Worm (Caenorhabditis elegans) whole organism, L1 larva: ENCODE data around the gene K08B12.1.

Source experiments
- C16A3.4 ChIP-seq: fragments of 150-350 bp; optimal IDR thresholded peaks from 2 replicates; lab custom pipeline; 2014; ENCODE audit warnings: missing biosample characterization, missing genetic modification characterization
- Y116A8C.19 ChIP-seq: sonication (generic microtip); optimal IDR thresholded peaks from 2 replicates; lab custom pipeline; 2016; ENCODE audit warnings: missing compliant biosample characterization, missing genetic modification characterization, borderline replicate concordance
- aha-1 ChIP-seq: fragments of 150-350 bp; optimal IDR thresholded peaks from 2 replicates; lab custom pipeline; 2014; ENCODE audit warnings: missing biosample characterization, missing genetic modification characterization
- aly-2 ChIP-seq: fragments of 150-350 bp; optimal IDR thresholded peaks from 2 replicates; lab custom pipeline; 2014; ENCODE audit warnings: missing biosample characterization, missing genetic modification characterization
- ama-1 ChIP-seq: fragments of 150-350 bp; optimal IDR thresholded peaks from 2 replicates; lab custom pipeline; 2014
- ceh-63 ChIP-seq: fragments of 200-800 bp; sonication (Bioruptor generic); optimal IDR thresholded peaks from 2 replicates; lab custom pipeline; 2018; ENCODE audit warnings: mild to moderate bottlenecking, missing genetic modification characterization, missing compliant biosample characterization
- ceh-8 ChIP-seq: fragments of 200-800 bp; sonication (Bioruptor generic); optimal IDR thresholded peaks from 2 replicates; lab custom pipeline; 2018; ENCODE audit warnings: mild to moderate bottlenecking, missing genetic modification characterization, moderate library complexity, missing compliant biosample characterization
- ceh-82 ChIP-seq, 3 experiments: fragments of 150-350 bp in 1 of 3; sonication (generic microtip) in 2 of 3; optimal IDR thresholded peaks; 2 replicates each; lab custom pipeline; 2014 to 2017; ENCODE audit warnings: missing biosample characterization in 3 of 3, missing genetic modification characterization in 3 of 3
- ceh-90 ChIP-seq: sonication (generic microtip); optimal IDR thresholded peaks from 2 replicates; lab custom pipeline; 2016; ENCODE audit warnings: missing genetic modification characterization, missing compliant biosample characterization
- dpl-1 ChIP-seq, 3 experiments: fragments of 150-350 bp in 2 of 3; sonication (generic microtip) in 1 of 3; optimal IDR thresholded peaks; 2 replicates each; lab custom pipeline; 2014 to 2017; ENCODE audit warnings: missing biosample characterization in 3 of 3, missing genetic modification characterization in 3 of 3, missing genetic modification reagents in 3 of 3
- dsc-1 ChIP-seq: sonication (generic microtip); optimal IDR thresholded peaks from 2 replicates; lab custom pipeline; 2016; ENCODE audit warnings: mild to moderate bottlenecking, missing genetic modification characterization, missing compliant biosample characterization
- efl-1 ChIP-seq, 4 experiments: fragments of 150-350 bp; optimal IDR thresholded peaks in 3 of 4; peaks in 1 of 4; 1 replicate in 1 of 4; 2 replicates in 3 of 4; lab custom pipeline; 2014; ENCODE audit warnings: missing biosample characterization in 2 of 4, missing genetic modification characterization in 2 of 4, missing genetic modification reagents in 2 of 4
- egl-13 ChIP-seq: sonication (generic microtip); optimal IDR thresholded peaks from 2 replicates; lab custom pipeline; 2016; ENCODE audit warnings: missing genotype, missing genetic modification reagents, missing genetic modification characterization, missing compliant biosample characterization
- egl-27 ChIP-seq, 2 experiments: fragments of 150-350 bp in 1 of 2; sonication (generic microtip); optimal IDR thresholded peaks; 3 replicates each; lab custom pipeline; 2017 to 2018; ENCODE audit warnings: missing biosample characterization in 2 of 2, missing genetic modification characterization in 2 of 2, missing genetic modification reagents in 2 of 2
- elt-2 ChIP-seq: sonication (generic microtip); optimal IDR thresholded peaks from 2 replicates; lab custom pipeline; 2016; ENCODE audit warnings: missing genetic modification characterization, mild to moderate bottlenecking, inconsistent platforms, missing compliant biosample characterization, missing genetic modification reagents
- ets-5 ChIP-seq: fragments of 200-800 bp; sonication (Bioruptor generic); IDR thresholded peaks from 2 replicates; pipeline ENCODE4 v1.3.6; 2022; ENCODE audit warnings: missing genetic modification characterization, missing compliant biosample characterization
- fkh-10 ChIP-seq: sonication (generic microtip); optimal IDR thresholded peaks from 2 replicates; lab custom pipeline; 2017; ENCODE audit warnings: missing biosample characterization, missing genetic modification reagents, missing genetic modification characterization
- fkh-8 ChIP-seq: sonication (generic microtip); optimal IDR thresholded peaks from 2 replicates; lab custom pipeline; 2016; ENCODE audit warnings: mild to moderate bottlenecking, missing genetic modification characterization, missing compliant biosample characterization
- hlh-4 ChIP-seq: sonication (generic microtip); optimal IDR thresholded peaks from 2 replicates; lab custom pipeline; 2016; ENCODE audit warnings: mild to moderate bottlenecking, missing genetic modification characterization, missing compliant biosample characterization
- irx-1 ChIP-seq: sonication (generic microtip); optimal IDR thresholded peaks from 2 replicates; lab custom pipeline; 2016; ENCODE audit warnings: missing genetic modification characterization, missing compliant biosample characterization
- isw-1 ChIP-seq: fragments of 200-800 bp; sonication (Bioruptor generic); IDR thresholded peaks from 2 replicates; pipeline ENCODE4 v1.3.6; 2022; ENCODE audit warnings: missing genetic modification characterization, missing compliant biosample characterization
- lin-13 ChIP-seq: fragments of 150-350 bp; optimal IDR thresholded peaks from 2 replicates; lab custom pipeline; 2014; ENCODE audit warnings: missing biosample characterization, missing genetic modification reagents, missing genetic modification characterization
- lin-15B ChIP-seq: fragments of 150-350 bp; sonication (generic microtip); optimal IDR thresholded peaks from 3 replicates; lab custom pipeline; 2014; ENCODE audit warnings: missing biosample characterization, missing genetic modification characterization
- lin-39 ChIP-seq: fragments of 150-350 bp; optimal IDR thresholded peaks from 2 replicates; lab custom pipeline; 2014; ENCODE audit warnings: missing biosample characterization, missing genetic modification reagents, missing genetic modification characterization
- lir-3 ChIP-seq: sonication (generic microtip); optimal IDR thresholded peaks from 2 replicates; lab custom pipeline; 2016; ENCODE audit warnings: mild to moderate bottlenecking, missing genetic modification characterization, moderate library complexity, missing compliant biosample characterization; ENCODE audit not compliant: poor library complexity
- lsy-2 ChIP-seq, 2 experiments: fragments of 150-350 bp; optimal IDR thresholded peaks; 2 replicates each; lab custom pipeline; 2014; ENCODE audit warnings: missing biosample characterization in 2 of 2, missing genetic modification characterization in 2 of 2
- mab-9 ChIP-seq: fragments of 200-800 bp; sonication (Bioruptor generic); IDR thresholded peaks from 2 replicates; pipeline ENCODE4 v1.3.6; 2022; ENCODE audit warnings: missing genetic modification reagents, missing genetic modification characterization, missing compliant biosample characterization
- mdl-1 ChIP-seq, 2 experiments: fragments of 150-350 bp; optimal IDR thresholded peaks; 2 replicates each; lab custom pipeline; 2014 to 2017; ENCODE audit warnings: missing biosample characterization in 2 of 2, missing genetic modification characterization in 2 of 2, inconsistent platforms in 1 of 2
- mef-2 ChIP-seq: fragments of 150-350 bp; optimal IDR thresholded peaks from 2 replicates; lab custom pipeline; 2014; ENCODE audit warnings: missing biosample characterization, missing genetic modification characterization
- mep-1 ChIP-seq: fragments of 150-350 bp; optimal IDR thresholded peaks from 2 replicates; lab custom pipeline; 2014; ENCODE audit warnings: missing biosample characterization, missing genetic modification characterization
- nhr-71 ChIP-seq: sonication (generic microtip); optimal IDR thresholded peaks from 2 replicates; lab custom pipeline; 2016; ENCODE audit warnings: mild to moderate bottlenecking, missing genetic modification characterization, moderate library complexity, missing compliant biosample characterization
- nhr-84 ChIP-seq: sonication (generic microtip); optimal IDR thresholded peaks from 2 replicates; lab custom pipeline; 2017; ENCODE audit warnings: missing biosample characterization, missing genetic modification characterization
- nhr-85 ChIP-seq: sonication (generic microtip); peaks from one replicate; lab custom pipeline; 2016; ENCODE audit warnings: missing genetic modification characterization, inconsistent platforms, missing compliant biosample characterization
- nhr-90 ChIP-seq: sonication (generic microtip); optimal IDR thresholded peaks from 2 replicates; lab custom pipeline; 2016; ENCODE audit warnings: mild to moderate bottlenecking, missing genetic modification characterization, missing compliant biosample characterization; ENCODE audit not compliant: poor library complexity
- pax-3 ChIP-seq: fragments of 200-800 bp; sonication (Bioruptor generic); optimal IDR thresholded peaks from 2 replicates; lab custom pipeline; 2018; ENCODE audit warnings: mild to moderate bottlenecking, missing genetic modification characterization, moderate library complexity, missing compliant biosample characterization
- pqm-1 ChIP-seq: sonication (generic microtip); optimal IDR thresholded peaks from 3 replicates; lab custom pipeline; 2017; ENCODE audit warnings: missing biosample characterization, missing genetic modification characterization
- rnt-1 ChIP-seq: sonication (generic microtip); optimal IDR thresholded peaks from 2 replicates; lab custom pipeline; 2016; ENCODE audit warnings: mild to moderate bottlenecking, missing genetic modification characterization, moderate library complexity, missing compliant biosample characterization
- skn-1 ChIP-seq: fragments of 150-350 bp; optimal IDR thresholded peaks from 2 replicates; lab custom pipeline; 2014; ENCODE audit warnings: missing biosample characterization, missing genetic modification characterization
- snpc-4 ChIP-seq: fragments of 150-350 bp; optimal IDR thresholded peaks from 2 replicates; lab custom pipeline; 2014; ENCODE audit warnings: missing biosample characterization, missing genetic modification characterization
- sptf-1 ChIP-seq: fragments of 150-350 bp; optimal IDR thresholded peaks from 2 replicates; lab custom pipeline; 2014; ENCODE audit warnings: missing biosample characterization, missing genetic modification characterization
- tbx-2 ChIP-seq: sonication (generic microtip); optimal IDR thresholded peaks from 2 replicates; lab custom pipeline; 2016; ENCODE audit warnings: missing genetic modification characterization, missing compliant biosample characterization
- unc-86 ChIP-seq: sonication (generic microtip); optimal IDR thresholded peaks from 2 replicates; lab custom pipeline; 2016; ENCODE audit warnings: missing genetic modification characterization, missing compliant biosample characterization
- unc-98 ChIP-seq: fragments of 200-800 bp; sonication (Bioruptor generic); IDR thresholded peaks from 2 replicates; pipeline ENCODE4 v1.3.6; 2022; ENCODE audit warnings: missing genetic modification characterization, missing compliant biosample characterization
- vab-15 ChIP-seq: sonication (generic microtip); optimal IDR thresholded peaks from 2 replicates; lab custom pipeline; 2017; ENCODE audit warnings: missing genotype, mild to moderate bottlenecking, missing genetic modification characterization, missing compliant biosample characterization
- xbp-1 ChIP-seq: sonication (generic microtip); optimal IDR thresholded peaks from 2 replicates; lab custom pipeline; 2016; ENCODE audit warnings: missing genetic modification characterization, missing compliant biosample characterization
- zag-1 ChIP-seq: fragments of 150-350 bp; optimal IDR thresholded peaks from 2 replicates; lab custom pipeline; 2014; ENCODE audit warnings: missing biosample characterization, missing genetic modification characterization
- zip-4 ChIP-seq: fragments of 200-800 bp; sonication (Bioruptor generic); optimal IDR thresholded peaks from 2 replicates; lab custom pipeline; 2018; ENCODE audit warnings: mild to moderate bottlenecking, missing genetic modification characterization, moderate library complexity, missing compliant biosample characterization

Gene K08B12.1

DNA sequence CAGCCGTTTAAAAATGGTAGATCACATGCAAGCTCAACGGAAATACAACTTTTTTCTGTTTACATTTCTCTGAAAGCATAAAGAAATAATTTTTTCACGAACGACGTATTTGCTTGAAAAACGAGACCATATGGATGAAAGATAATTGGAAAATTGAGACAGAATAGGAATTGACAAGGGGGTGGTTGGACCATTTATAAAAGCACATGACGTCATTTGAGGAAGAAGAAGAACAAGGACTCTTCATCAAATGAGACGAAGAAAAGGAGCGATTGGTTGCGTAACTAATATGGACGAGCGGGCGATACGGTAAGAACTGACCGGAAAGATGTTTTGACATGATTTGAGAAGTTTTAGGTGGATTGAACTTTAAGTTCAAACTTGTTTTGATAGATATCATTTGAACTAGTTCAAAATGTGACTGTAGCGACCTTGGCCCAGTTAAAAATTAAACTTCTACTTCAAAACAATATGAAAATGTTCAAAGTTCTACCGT, 30.7 kb upstream of the K08B12.1 start (continued):
- TF ChIP-seq nhr-71 (tag; lab: Kevin White, UChicago) (peak; percentile 78), isw-1 (GFP tag; lab: Robert Waterston, UW) (no peak), unc-86 (tag; lab: Kevin White, UChicago) (peak; percentile 42), unc-98 (GFP tag; lab: Robert Waterston, UW) (no peak), xbp-1 (tag; lab: Kevin White, UChicago) (peak; percentile 19), elt-2 (peak; percentile 5), C16A3.4 (tag; lab: Kevin White, UChicago) (no peak), pqm-1 (no peak)

DNA sequence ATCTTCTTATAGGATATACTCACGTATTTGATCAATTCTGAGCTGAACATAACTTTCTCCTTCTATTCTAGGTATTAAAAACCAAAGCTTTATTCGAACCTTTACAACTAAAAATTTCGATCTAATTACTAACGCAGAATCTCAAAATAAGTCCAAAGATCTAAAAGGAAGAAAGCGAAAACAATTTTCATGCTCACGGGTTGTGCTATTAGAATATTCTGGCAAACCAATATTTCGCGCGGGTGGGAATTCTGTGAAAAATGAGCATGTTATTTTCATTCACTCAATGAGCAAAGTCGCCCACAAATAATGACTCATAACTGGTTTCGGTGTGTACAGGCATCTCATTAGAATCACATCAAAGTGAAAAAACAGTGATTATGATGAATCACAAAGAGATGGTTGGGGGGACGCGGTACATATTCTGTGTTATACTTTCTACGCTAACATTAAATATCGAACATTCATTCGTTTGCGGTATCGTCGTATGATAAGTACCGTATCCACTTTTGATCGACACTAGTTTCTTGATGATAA, 30.2 kb upstream of the K08B12.1 start:
- TF ChIP-seq zip-4 (no peak), nhr-85 (tag; lab: Kevin White, UChicago) (peak; percentile 80), mep-1 (peak; percentile 46), mef-2 (tag; lab: Kevin White, UChicago) (peak; percentile 54), ceh-82 (tag; optimal IDR thresholded peaks at IDR 0.05; lab: Kevin White, UChicago) (peak in 1 of 3 experiments; percentile 4), ceh-63 (no peak), dsc-1 (peak; percentile 70), fkh-8 (tag; lab: Kevin White, UChicago) (peak; percentile 91), lin-15B (tag; lab: Kevin White, UChicago) (peak; percentile 5), ama-1 (lab: Kevin White, UChicago) (peak; percentile 44), egl-13 (peak; percentile 12)

DNA sequence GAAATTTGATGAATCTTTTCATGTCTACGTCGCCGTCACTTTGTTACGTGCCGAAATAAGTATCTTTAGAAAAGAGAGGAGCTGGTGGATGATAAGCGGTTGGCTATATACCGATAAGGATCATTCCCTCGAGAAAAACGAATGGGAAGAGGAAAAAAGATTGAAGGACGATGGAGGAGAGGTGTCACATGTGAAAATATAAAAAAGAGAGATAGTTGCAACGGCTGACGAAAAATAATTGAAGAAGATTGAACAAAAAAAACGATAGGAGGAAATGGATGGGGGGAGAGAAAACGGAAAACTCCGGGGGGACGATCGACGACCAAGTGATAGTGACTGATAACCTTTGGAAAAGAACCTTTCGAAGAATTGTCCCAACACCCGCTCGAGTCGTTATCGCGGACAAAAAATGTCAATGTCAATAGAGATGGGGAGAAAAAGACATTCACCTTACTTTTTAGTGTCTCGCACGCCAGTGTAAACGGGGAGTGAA, 29.7 kb upstream of the K08B12.1 start:
- TF ChIP-seq mep-1 (peak; percentile 38), unc-86 (tag; lab: Kevin White, UChicago) (no peak), hlh-4 (tag; lab: Kevin White, UChicago) (no peak), irx-1 (tag; lab: Kevin White, UChicago) (peak; percentile 54), lin-39 (tag; lab: Kevin White, UChicago) (no peak), egl-27 (tag; optimal IDR thresholded peaks at IDR 0.05; lab: Kevin White, UChicago) (peak; percentile 10 to 42), mdl-1 (tag; optimal IDR thresholded peaks at IDR 0.05; lab: Kevin White, UChicago) (peak in 1 of 2 experiments; percentile 67), mab-9 (GFP tag; lab: Robert Waterston, UW) (0 out of 2 replicates have a peak, but pooled peaks have one; percentile 48), tbx-2 (tag; lab: Kevin White, UChicago) (peak; percentile 80), mef-2 (tag; lab: Kevin White, UChicago) (no peak), unc-98 (GFP tag; lab: Robert Waterston, UW) (no peak), lir-3 (tag; lab: Kevin White, UChicago) (no peak), nhr-84 (tag; lab: Kevin White, UChicago) (no peak), ceh-8 (GFP tag; lab: Kevin White, UChicago) (no peak), Y116A8C.19 (tag; lab: Kevin White, UChicago) (no peak), elt-2 (peak; percentile 96), skn-1 (tag; lab: Kevin White, UChicago) (peak; percentile 44), zag-1 (tag; lab: Kevin White, UChicago) (no peak), aly-2 (tag; lab: Kevin White, UChicago) (peak; percentile 23), snpc-4 (tag; lab: Kevin White, UChicago) (no peak), C16A3.4 (tag; lab: Kevin White, UChicago) (peak; percentile 58), efl-1 (optimal IDR thresholded peaks at IDR 0.05; lab: Kevin White, UChicago) (peak; percentile 21 to 32), efl-1 (GFP tag; optimal IDR thresholded peaks at IDR 0.05 in 1 of 2; lab: Kevin White, UChicago) (peak; percentile 3 to 94), lsy-2 (tag; optimal IDR thresholded peaks at IDR 0.05; lab: Kevin White, UChicago) (peak; percentile 63 to 80), ets-5 (GFP tag; lab: Robert Waterston, UW) (no peak), lin-13 (peak; percentile 29), fkh-10 (GFP tag; lab: Kevin White, UChicago) (no peak), aha-1 (no peak), pax-3 (tag; lab: Kevin White, UChicago) (no peak), ceh-82 (tag; optimal IDR thresholded peaks at IDR 0.05; lab: Kevin White, UChicago) (no peak), vab-15 (peak; percentile 29), ceh-90 (tag; lab: Kevin White, UChicago) (no peak), rnt-1 (tag; lab: Kevin White, UChicago) (peak; percentile 67), dpl-1 (GFP tag; optimal IDR thresholded peaks at IDR 0.05; lab: Kevin White, UChicago) (peak in 2 of 3 experiments; percentile 4 to 32), sptf-1 (tag; lab: Kevin White, UChicago) (no peak), nhr-90 (peak; percentile 80), nhr-71 (tag; lab: Kevin White, UChicago) (peak; percentile 92)
